Worm (Caenorhabditis elegans) whole organism, L2 larva: ENCODE data around the gene C29F9.9.

Experiments
- C34F6.9 ChIP-seq: fragments of 150-350 bp; optimal IDR thresholded peaks from 2 replicates; lab custom pipeline; 2014; ENCODE audit warnings: missing biosample characterization, missing genetic modification characterization
- F13H6.1 ChIP-seq: sonication (generic microtip); optimal IDR thresholded peaks from 2 replicates; lab custom pipeline; 2016; ENCODE audit warnings: missing genetic modification characterization, missing compliant biosample characterization
- R02D3.7 ChIP-seq: fragments of 150-350 bp; optimal IDR thresholded peaks from 2 replicates; lab custom pipeline; 2014; ENCODE audit warnings: missing biosample characterization, missing genetic modification characterization
- Y55F3AM.14 ChIP-seq: fragments of 200-800 bp; sonication (Bioruptor generic); optimal IDR thresholded peaks from 2 replicates; lab custom pipeline; 2018; ENCODE audit warnings: mild to moderate bottlenecking, missing genetic modification characterization, missing compliant biosample characterization
- ZK546.5 ChIP-seq: sonication (generic microtip); optimal IDR thresholded peaks from 2 replicates; lab custom pipeline; 2017; ENCODE audit warnings: missing biosample characterization, missing genetic modification characterization
- aly-2 ChIP-seq: fragments of 150-350 bp; optimal IDR thresholded peaks from 2 replicates; lab custom pipeline; 2014; ENCODE audit warnings: missing biosample characterization, missing genetic modification characterization
- ama-1 ChIP-seq: fragments of 150-350 bp; optimal IDR thresholded peaks from 2 replicates; lab custom pipeline; 2018; ENCODE audit warnings: inconsistent platforms
- blmp-1 ChIP-seq: sonication (generic microtip); optimal IDR thresholded peaks from 2 replicates; lab custom pipeline; 2017; ENCODE audit warnings: missing genetic modification characterization, mild to moderate bottlenecking, missing compliant biosample characterization, antibody characterized with exemption, moderate library complexity; ENCODE audit not compliant: insufficient read depth
- crh-2 ChIP-seq: sonication (generic microtip); optimal IDR thresholded peaks from 2 replicates; lab custom pipeline; 2017; ENCODE audit warnings: missing biosample characterization, missing genetic modification characterization
- dmd-4 ChIP-seq: sonication (generic microtip); optimal IDR thresholded peaks from 2 replicates; lab custom pipeline; 2017; ENCODE audit warnings: missing biosample characterization, missing genetic modification characterization
- egl-27 ChIP-seq: sonication (generic microtip); optimal IDR thresholded peaks from 3 replicates; lab custom pipeline; 2017; ENCODE audit warnings: missing biosample characterization, missing genetic modification reagents, missing genetic modification characterization
- elt-1 ChIP-seq: fragments of 150-350 bp; optimal IDR thresholded peaks from 2 replicates; lab custom pipeline; 2014; ENCODE audit warnings: missing biosample characterization, missing genetic modification characterization
- fos-1 ChIP-seq: fragments of 150-350 bp; optimal IDR thresholded peaks from 2 replicates; lab custom pipeline; 2014; ENCODE audit warnings: missing biosample characterization, missing genetic modification characterization
- gmeb-1 ChIP-seq: fragments of 150-350 bp; optimal IDR thresholded peaks from 2 replicates; lab custom pipeline; 2014; ENCODE audit warnings: missing biosample characterization, missing genetic modification characterization
- lin-11 ChIP-seq: fragments of 150-350 bp; sonication (generic microtip); optimal IDR thresholded peaks from 2 replicates; lab custom pipeline; 2014; ENCODE audit warnings: missing biosample characterization, missing genetic modification characterization, inconsistent platforms, mixed read lengths
- lin-13 ChIP-seq: fragments of 150-350 bp; optimal IDR thresholded peaks from 2 replicates; lab custom pipeline; 2014; ENCODE audit warnings: missing biosample characterization, missing genetic modification reagents, missing genetic modification characterization
- lsy-2 ChIP-seq, 2 experiments: fragments of 150-350 bp in 1 of 2; sonication (generic microtip) in 1 of 2; optimal IDR thresholded peaks; 2 replicates each; lab custom pipeline; 2014 to 2017; ENCODE audit warnings: missing biosample characterization in 2 of 2, missing genetic modification characterization in 2 of 2
- mab-5 ChIP-seq: fragments of 150-350 bp; optimal IDR thresholded peaks from 2 replicates; lab custom pipeline; 2014; ENCODE audit warnings: missing biosample characterization, missing genetic modification characterization
- mbf-1 ChIP-seq: sonication (generic microtip); optimal IDR thresholded peaks from 2 replicates; lab custom pipeline; 2017; ENCODE audit warnings: missing biosample characterization, missing genetic modification characterization
- mdl-1 ChIP-seq, 2 experiments: fragments of 150-350 bp in 1 of 2; sonication (generic microtip) in 1 of 2; optimal IDR thresholded peaks; 2 replicates each; lab custom pipeline; 2017; ENCODE audit warnings: missing biosample characterization in 2 of 2, missing genetic modification characterization in 2 of 2
- nhr-10 ChIP-seq: sonication (generic microtip); optimal IDR thresholded peaks from 2 replicates; lab custom pipeline; 2017; ENCODE audit warnings: missing biosample characterization, missing genetic modification characterization
- nhr-11 ChIP-seq: fragments of 150-350 bp; optimal IDR thresholded peaks from 2 replicates; lab custom pipeline; 2014; ENCODE audit warnings: missing biosample characterization, missing genetic modification characterization
- nhr-12 ChIP-seq: fragments of 150-350 bp; optimal IDR thresholded peaks from 2 replicates; lab custom pipeline; 2014; ENCODE audit warnings: missing biosample characterization, missing genetic modification characterization
- nhr-129 ChIP-seq: fragments of 150-350 bp; optimal IDR thresholded peaks from 2 replicates; lab custom pipeline; 2014; ENCODE audit warnings: missing biosample characterization, missing genetic modification characterization
- nhr-21 ChIP-seq: fragments of 150-350 bp; optimal IDR thresholded peaks from 2 replicates; lab custom pipeline; 2014; ENCODE audit warnings: missing biosample characterization, missing genetic modification characterization
- nhr-23 ChIP-seq: fragments of 150-350 bp; optimal IDR thresholded peaks from 2 replicates; lab custom pipeline; 2014; ENCODE audit warnings: missing biosample characterization, missing genetic modification reagents, missing genetic modification characterization
- nhr-237 ChIP-seq: fragments of 150-350 bp; optimal IDR thresholded peaks from 2 replicates; lab custom pipeline; 2014; ENCODE audit warnings: missing biosample characterization, missing genetic modification characterization
- nhr-25 ChIP-seq: fragments of 150-350 bp; sonication (generic microtip); optimal IDR thresholded peaks from 3 replicates; lab custom pipeline; 2014; ENCODE audit warnings: missing biosample characterization, missing genetic modification characterization
- nhr-6 ChIP-seq: fragments of 150-350 bp; optimal IDR thresholded peaks from 2 replicates; lab custom pipeline; 2014; ENCODE audit warnings: missing biosample characterization, missing genetic modification characterization
- nhr-77 ChIP-seq: fragments of 150-350 bp; optimal IDR thresholded peaks from 2 replicates; lab custom pipeline; 2014; ENCODE audit warnings: missing biosample characterization, missing genetic modification characterization
- peb-1 ChIP-seq: fragments of 150-350 bp; optimal IDR thresholded peaks from 2 replicates; lab custom pipeline; 2014; ENCODE audit warnings: missing biosample characterization, missing genetic modification characterization
- sem-4 ChIP-seq: fragments of 150-350 bp; optimal IDR thresholded peaks from 2 replicates; lab custom pipeline; 2014; ENCODE audit warnings: missing biosample characterization, missing genetic modification reagents, missing genetic modification characterization
- skn-1 ChIP-seq: sonication (generic microtip); optimal IDR thresholded peaks from 2 replicates; lab custom pipeline; 2017; ENCODE audit warnings: missing biosample characterization, missing genetic modification characterization
- sma-3 ChIP-seq: sonication (generic microtip); optimal IDR thresholded peaks from 2 replicates; lab custom pipeline; 2016; ENCODE audit warnings: missing genetic modification reagents, missing genetic modification characterization, missing compliant biosample characterization
- sma-9 ChIP-seq, 2 experiments: fragments of 150-350 bp in 1 of 2; sonication (generic microtip) in 1 of 2; optimal IDR thresholded peaks; 2 replicates each; lab custom pipeline; 2014 to 2016; ENCODE audit warnings: missing genetic modification characterization in 2 of 2, mild to moderate bottlenecking in 1 of 2, missing biosample characterization in 1 of 2, missing compliant biosample characterization in 1 of 2, missing genetic modification reagents in 1 of 2, moderate library complexity in 1 of 2
- snpc-4 ChIP-seq: fragments of 150-350 bp; optimal IDR thresholded peaks from 2 replicates; lab custom pipeline; 2014; ENCODE audit warnings: missing biosample characterization, missing genetic modification characterization
- unc-39 ChIP-seq: fragments of 150-350 bp; optimal IDR thresholded peaks from 2 replicates; lab custom pipeline; 2014; ENCODE audit warnings: missing biosample characterization, missing genetic modification characterization
- unc-55 ChIP-seq: fragments of 150-350 bp; sonication (generic microtip); optimal IDR thresholded peaks from 3 replicates; lab custom pipeline; 2014; ENCODE audit warnings: missing biosample characterization, missing genetic modification reagents, missing genetic modification characterization
- zag-1 ChIP-seq: fragments of 150-350 bp; optimal IDR thresholded peaks from 2 replicates; lab custom pipeline; 2014; ENCODE audit warnings: missing biosample characterization, missing genetic modification characterization
- ztf-1 ChIP-seq: fragments of 200-800 bp; sonication (Bioruptor generic); conservative IDR thresholded peaks from 2 replicates; pipeline ENCODE4 v1.3.6; 2022; ENCODE audit warnings: missing genetic modification characterization, missing compliant biosample characterization
- ztf-11 ChIP-seq: sonication (generic microtip); optimal IDR thresholded peaks from 2 replicates; lab custom pipeline; 2017; ENCODE audit warnings: missing biosample characterization, missing genetic modification characterization

The C29F9.9 gene

ce11 chrIII:134194-134593 lies 35.5 kb upstream of the C29F9.9 start, which contains the start of gene pals-25:
Gene pals-25, plus strand, starts transcription at chrIII:134494.
- TF ChIP-seq ZK546.5 (tag; lab: Kevin White, UChicago) (no peak), fos-1 (tag; lab: Kevin White, UChicago) (no peak), dmd-4 (no peak), ama-1 (no peak)

- TF ChIP-seq snpc-4 (tag; lab: Kevin White, UChicago) = no peak
- TF ChIP-seq ztf-11 (tag; lab: Kevin White, UChicago) = no peak
- no peak for TF ChIP-seq nhr-11
- no peak for TF ChIP-seq mab-5 (tag; lab: Kevin White, UChicago)
- TF ChIP-seq egl-27 (tag; lab: Kevin White, UChicago) = no peak
- no peak for TF ChIP-seq nhr-6
- no peak for TF ChIP-seq lin-13 (GFP tag; lab: Kevin White, UChicago)
- no peak for TF ChIP-seq nhr-25 (tag; lab: Kevin White, UChicago)
- TF ChIP-seq peb-1 (tag; lab: Kevin White, UChicago) = no peak
- no peak for TF ChIP-seq R02D3.7
- no peak for TF ChIP-seq C34F6.9 (tag; lab: Kevin White, UChicago)
- TF ChIP-seq ztf-1 = no peak
- no peak for TF ChIP-seq sma-9 (GFP tag; optimal IDR thresholded peaks at IDR 0.05; lab: Kevin White, UChicago)
- TF ChIP-seq sma-9 (tag; optimal IDR thresholded peaks at IDR 0.05; lab: Kevin White, UChicago) = no peak
- TF ChIP-seq nhr-21 = no peak
- no peak for TF ChIP-seq nhr-77
- no peak for TF ChIP-seq mdl-1 (tag; optimal IDR thresholded peaks at IDR 0.05; lab: Kevin White, UChicago)
- TF ChIP-seq lsy-2 (tag; optimal IDR thresholded peaks at IDR 0.05; lab: Kevin White, UChicago) = no peak
- TF ChIP-seq, all 48 proteins: peak for 0
Observed at ce11 chrIII:132118-132517, 33.4 kb upstream of the C29F9.9 start, which contains the start of gene pals-22. Gene pals-22, plus strand, starts transcription at chrIII:132418.

ce11 chrIII:131627-132026 lies 32.9 kb upstream of the C29F9.9 start:
- TF ChIP-seq nhr-25 (tag; lab: Kevin White, UChicago) = no peak
- no peak for TF ChIP-seq blmp-1 (tag; lab: Kevin White, UChicago)
- peak; percentile 16 for TF ChIP-seq nhr-21
- TF ChIP-seq unc-55 = peak; percentile 84
- TF ChIP-seq aly-2 (tag; lab: Kevin White, UChicago) = no peak
- peak; percentile 60 for TF ChIP-seq crh-2 (tag; lab: Kevin White, UChicago)
- no peak for TF ChIP-seq nhr-237 (tag; lab: Kevin White, UChicago)
- no peak for TF ChIP-seq dmd-4
- peak; percentile 83 for TF ChIP-seq C34F6.9 (tag; lab: Kevin White, UChicago)
- TF ChIP-seq Y55F3AM.14 (GFP tag; lab: Kevin White, UChicago) = no peak
- TF ChIP-seq ztf-11 (tag; lab: Kevin White, UChicago) = no peak
- TF ChIP-seq fos-1 (tag; lab: Kevin White, UChicago) = peak; percentile 54
- no peak for TF ChIP-seq nhr-77
- TF ChIP-seq mbf-1 (tag; lab: Kevin White, UChicago) = no peak
- no peak for TF ChIP-seq ztf-1
- TF ChIP-seq gmeb-1 = peak; percentile 46
- TF ChIP-seq unc-39 (tag; lab: Kevin White, UChicago) = no peak
- peak in 1 of 2 experiments; percentile 75 for TF ChIP-seq lsy-2 (tag; optimal IDR thresholded peaks at IDR 0.05; lab: Kevin White, UChicago)
- TF ChIP-seq elt-1 (tag; lab: Kevin White, UChicago) = no peak
- TF ChIP-seq nhr-10 (tag; lab: Kevin White, UChicago) = no peak
- no peak for TF ChIP-seq nhr-23 (tag; lab: Kevin White, UChicago)
- TF ChIP-seq mdl-1 (tag; optimal IDR thresholded peaks at IDR 0.05; lab: Kevin White, UChicago) = no peak
- TF ChIP-seq nhr-6 = peak; percentile 31
- TF ChIP-seq peb-1 (tag; lab: Kevin White, UChicago) = no peak
- no peak for TF ChIP-seq lin-11 (tag; lab: Kevin White, UChicago)
- no peak for TF ChIP-seq sem-4 (tag; lab: Kevin White, UChicago)
- TF ChIP-seq sma-3 (GFP tag; lab: Kevin White, UChicago) = no peak
- TF ChIP-seq ama-1 = no peak
- peak; percentile 19 for TF ChIP-seq zag-1 (tag; lab: Kevin White, UChicago)
- peak; percentile 79 for TF ChIP-seq nhr-129 (tag; lab: Kevin White, UChicago)
- no peak for TF ChIP-seq skn-1 (tag; lab: Kevin White, UChicago)
- peak; percentile 22 for TF ChIP-seq F13H6.1 (tag; lab: Kevin White, UChicago)
- TF ChIP-seq mab-5 (tag; lab: Kevin White, UChicago) = no peak
- TF ChIP-seq ZK546.5 (tag; lab: Kevin White, UChicago) = no peak
- no peak for TF ChIP-seq nhr-12
